Fruit fly (Drosophila melanogaster) S2 (cell line): ENCODE measurements around the gene CRIF.

Experiments
- CG8478 ChIP-seq: fragments of >200 bp; optimal IDR thresholded peaks from 2 replicates; lab custom pipeline; 2018
- CTCF ChIP-seq, 2 experiments: fragments of >200 bp; optimal IDR thresholded peaks; 2 replicates each; lab custom pipeline; 2018

dm6 chr3L:21562081-21562480 is 6.6 kb downstream of the CRIF start, which contains the start of gene CapaR:
- TF ChIP-seq CTCF (optimal IDR thresholded peaks at IDR 0.05; lab: Kevin White, UChicago) (no peak), CG8478 (lab: Kevin White, UChicago) (no peak)
